Worm (Caenorhabditis elegans) whole organism, L3 larva: ENCODE results near the gene htrl-1.

Experiments
- aly-2 ChIP-seq: fragments of 150-350 bp; optimal IDR thresholded peaks from 2 replicates; lab custom pipeline; 2014; ENCODE audit warnings: missing biosample characterization, missing genetic modification characterization
- egl-5 ChIP-seq: fragments of 150-350 bp; optimal IDR thresholded peaks from 2 replicates; lab custom pipeline; 2017; ENCODE audit warnings: missing biosample characterization, missing genetic modification reagents, missing genetic modification characterization, inconsistent platforms
- nhr-76 ChIP-seq: fragments of 150-350 bp; sonication (generic microtip); optimal IDR thresholded peaks from 5 replicates; lab custom pipeline; 2014; ENCODE audit warnings: missing biosample characterization, missing genetic modification characterization
- nhr-77 ChIP-seq: fragments of 150-350 bp; optimal IDR thresholded peaks from 2 replicates; lab custom pipeline; 2014; ENCODE audit warnings: missing biosample characterization, missing genetic modification characterization
- snpc-4 ChIP-seq: fragments of 150-350 bp; optimal IDR thresholded peaks from 2 replicates; lab custom pipeline; 2014; ENCODE audit warnings: missing biosample characterization, missing genetic modification characterization

- TF ChIP-seq aly-2 (no peak), nhr-77 (no peak), nhr-76 (tag; lab: Kevin White, UChicago) (no peak), egl-5 (tag; lab: Kevin White, UChicago) (no peak), snpc-4 (tag; lab: Kevin White, UChicago) (no peak)
Measured at ce11 chrV:11541284-11541683, 45.1 kb upstream of the htrl-1 start.
